Worm (Caenorhabditis elegans): Measurements from ENCODE around the gene C25H3.15.

Gene C25H3.15

DNA sequence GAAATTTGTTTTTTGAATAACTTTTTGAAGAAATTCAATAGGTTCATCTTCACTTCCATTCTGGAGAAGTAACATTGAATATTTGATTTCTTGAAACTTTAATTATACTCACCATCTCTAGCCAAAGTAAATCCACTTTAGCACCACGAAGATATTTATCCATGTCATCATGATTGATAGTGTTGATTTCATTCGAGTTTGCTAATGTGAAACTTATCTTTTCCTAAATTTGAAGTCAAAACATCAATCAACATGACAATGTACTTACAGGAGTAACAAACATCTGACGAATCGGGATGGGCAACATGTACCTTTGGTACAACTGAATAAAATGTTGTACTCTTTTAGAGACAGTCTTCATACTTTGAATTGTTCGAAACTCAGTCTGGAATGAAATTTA, 32.2 kb downstream of the C25H3.15 start:
- TF ChIP-seq elt-3 (tag; optimal IDR thresholded peaks at IDR 0.05) (no peak), cnd-1 (tag; optimal IDR thresholded peaks at IDR 0.05) (no peak), ceh-39 (tag; optimal IDR thresholded peaks at IDR 0.05) (no peak), nhr-2 (tag; optimal IDR thresholded peaks at IDR 0.05) (no peak), drap-1 (GFP tag; optimal IDR thresholded peaks at IDR 0.05) (no peak), nhr-12 (tag; optimal IDR thresholded peaks at IDR 0.05) (no peak), lin-13 (tag; optimal IDR thresholded peaks at IDR 0.05) (no peak), flh-1 (GFP tag; optimal IDR thresholded peaks at IDR 0.05) (no peak), unc-39 (tag; optimal IDR thresholded peaks at IDR 0.05) (no peak), tbx-8 (GFP tag; optimal IDR thresholded peaks at IDR 0.05) (no peak), snpc-4 (tag; optimal IDR thresholded peaks at IDR 0.05) (no peak), mls-2 (tag; optimal IDR thresholded peaks at IDR 0.05) (no peak), lsy-2 (tag; optimal IDR thresholded peaks at IDR 0.05) (no peak), blmp-1 (tag; optimal IDR thresholded peaks at IDR 0.05) (no peak), nhr-237 (tag; optimal IDR thresholded peaks at IDR 0.05) (no peak), M03D4.4 (tag; optimal IDR thresholded peaks at IDR 0.05) (no peak), lin-32 (GFP tag; optimal IDR thresholded peaks at IDR 0.05) (no peak), nhr-28 (tag; optimal IDR thresholded peaks at IDR 0.05) (no peak), unc-62 (GFP tag; optimal IDR thresholded peaks at IDR 0.05) (no peak), ceh-83 (GFP tag; optimal IDR thresholded peaks at IDR 0.05) (no peak)

DNA sequence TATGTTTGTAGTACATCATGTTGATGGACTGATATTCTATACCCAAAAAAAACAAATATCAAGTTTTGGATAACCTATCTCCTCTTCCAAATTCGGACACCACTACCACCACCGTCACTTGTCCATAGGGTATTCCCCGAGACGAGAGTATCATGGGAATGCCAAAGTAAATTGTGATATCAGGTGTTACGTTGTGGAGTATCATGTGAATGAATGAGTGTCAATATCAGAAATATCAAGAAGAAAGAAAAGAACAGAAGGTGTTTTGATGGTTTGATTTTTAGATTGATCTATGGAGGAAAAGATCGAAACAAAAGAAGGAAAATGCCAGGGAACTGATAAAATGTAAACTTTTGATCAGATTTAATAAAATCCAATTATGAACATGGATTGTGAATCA, 33.1 kb downstream of the C25H3.15 start:
- TF ChIP-seq pha-4 (tag; optimal IDR thresholded peaks at IDR 0.05), result no peak

DNA sequence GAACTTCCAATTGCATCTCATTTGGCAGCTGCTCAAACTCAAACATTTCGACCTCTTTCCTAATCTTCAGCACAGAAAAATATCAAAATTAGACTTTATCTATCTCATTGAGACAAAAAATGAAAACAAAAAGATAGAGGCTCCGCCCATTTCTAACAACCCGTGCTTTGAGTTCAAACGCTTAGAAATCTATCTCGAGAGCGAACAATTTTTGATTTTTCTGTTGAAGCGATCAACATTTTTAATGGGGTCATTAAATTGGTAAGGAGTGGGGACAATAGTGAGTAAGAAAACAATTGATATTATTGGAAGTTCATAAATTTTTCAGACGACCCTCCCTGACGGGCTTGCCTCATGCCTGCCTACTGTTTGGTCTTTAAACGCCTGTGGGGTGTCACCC, 33.7 kb downstream of the C25H3.15 start, which contains the start of the genes C25H3.10 and C25H3.1:
Gene C25H3.10 (minus strand): TSS at position 101 of the 400 bp plus-strand sequence.
Gene C25H3.1 (plus strand): TSS at position 203 of the 400 bp plus-strand sequence.
- TF ChIP-seq nhr-28 (tag; optimal IDR thresholded peaks at IDR 0.05), result no peak

DNA sequence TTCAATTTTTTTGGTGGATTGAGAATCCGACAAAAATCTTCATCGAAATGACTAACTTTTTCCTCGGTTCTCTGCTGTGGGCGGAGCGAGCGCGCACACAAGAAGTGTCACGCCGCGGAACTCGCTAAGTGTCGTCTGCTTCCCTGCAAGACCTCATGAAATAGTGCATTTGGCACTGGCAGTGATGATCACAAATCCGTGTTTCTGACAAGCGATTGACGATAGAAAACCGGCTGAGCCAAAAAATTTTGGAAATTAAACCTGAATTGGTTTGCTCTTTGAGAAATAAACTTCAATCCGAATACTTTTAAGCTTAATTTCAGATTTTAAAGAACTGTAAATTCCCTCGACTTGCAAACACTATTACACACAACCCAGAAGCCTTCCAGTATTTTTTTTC, 36.4 kb downstream of the C25H3.15 start:
- TF ChIP-seq mep-1 (tag; optimal IDR thresholded peaks at IDR 0.05), result peak; percentile 31
- TF ChIP-seq ham-2 (GFP tag; optimal IDR thresholded peaks at IDR 0.05), result no peak
- TF ChIP-seq ces-1 (GFP tag; optimal IDR thresholded peaks at IDR 0.05), result peak; percentile 1
- TF ChIP-seq tbx-8 (GFP tag; optimal IDR thresholded peaks at IDR 0.05), result no peak

DNA sequence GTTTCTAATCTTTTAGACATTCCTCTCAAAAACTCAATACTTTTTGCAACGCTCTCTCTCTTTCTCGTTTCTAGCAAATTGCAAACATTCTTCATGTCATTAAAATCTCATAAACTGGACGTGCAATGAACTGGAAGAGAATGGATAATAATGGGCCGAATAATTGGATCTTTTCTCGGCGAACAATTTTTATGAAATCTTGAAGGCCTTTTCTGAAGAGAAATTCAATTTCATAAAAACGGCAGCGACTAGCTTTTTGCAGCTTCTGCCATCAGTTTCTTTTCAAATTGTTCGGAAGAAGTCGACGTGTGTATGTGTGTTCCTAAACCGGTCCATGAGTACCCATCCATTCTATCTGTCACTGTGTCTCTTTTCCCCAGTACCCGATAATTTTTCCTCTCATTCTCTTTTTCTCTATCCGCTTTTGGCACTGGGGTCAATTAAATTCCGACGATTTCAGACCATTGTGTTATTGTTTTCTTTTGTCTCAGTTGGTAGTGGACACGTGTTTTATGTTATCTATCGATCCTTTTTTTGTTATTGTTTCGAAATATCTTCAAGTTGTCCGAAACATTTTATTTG, 37.6 kb downstream of the C25H3.15 start:
- TF ChIP-seq ces-1 (GFP tag; optimal IDR thresholded peaks at IDR 0.05), result peak; percentile 77
- no peak for TF ChIP-seq nhr-76 (tag; optimal IDR thresholded peaks at IDR 0.05)

DNA sequence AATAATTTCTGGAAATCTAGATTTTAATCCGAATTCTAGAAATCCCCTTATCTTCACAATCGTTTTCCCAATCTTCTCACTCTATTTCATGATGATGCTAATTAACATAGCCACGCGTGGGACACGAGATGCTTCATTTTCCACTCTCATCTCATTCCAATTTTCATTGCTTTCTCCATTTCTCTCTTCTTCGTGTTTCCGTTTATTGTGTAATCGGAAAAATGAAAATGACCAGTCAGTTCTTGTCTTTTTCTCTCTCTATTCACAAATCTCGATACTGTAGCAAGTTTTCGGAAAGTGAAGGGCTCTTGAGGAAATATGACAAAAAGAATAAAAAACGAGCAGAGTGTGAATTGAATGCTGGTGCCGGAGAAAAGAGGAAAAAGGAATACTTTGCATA, 39.4 kb downstream of the C25H3.15 start:
- peak; percentile 2 for TF ChIP-seq ces-1 (GFP tag; optimal IDR thresholded peaks at IDR 0.05)
- TF ChIP-seq ztf-11 (tag; optimal IDR thresholded peaks at IDR 0.05), result no peak
- peak; percentile 56 for TF ChIP-seq elt-1 (tag; optimal IDR thresholded peaks at IDR 0.05; ENCODE audit: borderline replicate concordance, insufficient read depth)
- no peak for TF ChIP-seq nhr-28 (tag; optimal IDR thresholded peaks at IDR 0.05)

DNA sequence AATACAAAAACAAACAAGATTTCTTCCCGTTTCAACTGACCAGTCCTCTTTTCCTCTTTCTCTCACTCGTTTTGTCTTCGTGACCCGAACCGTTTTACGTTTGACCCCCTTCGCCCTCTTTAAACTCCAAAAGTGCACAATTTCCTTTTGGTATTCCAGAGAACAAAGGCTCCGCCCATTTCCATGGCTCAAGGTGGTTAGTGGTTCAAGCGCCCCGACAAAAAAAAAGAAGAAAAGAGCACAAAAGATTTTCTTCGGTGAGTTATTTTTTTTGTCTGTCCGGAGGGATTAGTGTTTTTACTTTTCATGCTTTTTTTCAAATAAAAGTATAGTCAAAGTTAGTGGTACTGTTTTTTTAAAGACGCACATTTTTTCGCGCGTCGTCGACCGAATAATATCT, 42.4 kb downstream of the C25H3.15 start, which contains the start of gene osta-2:
Gene osta-2 (plus strand): TSS at position 160 of the 400 bp plus-strand sequence.
- TF ChIP-seq elt-3 (tag; optimal IDR thresholded peaks at IDR 0.05), result no peak
- TF ChIP-seq ztf-11 (tag; optimal IDR thresholded peaks at IDR 0.05), result no peak
- no peak for TF ChIP-seq ces-1 (GFP tag; optimal IDR thresholded peaks at IDR 0.05)
- TF ChIP-seq ceh-43 (GFP tag; optimal IDR thresholded peaks at IDR 0.05), result no peak
- no peak for TF ChIP-seq unc-39 (tag; optimal IDR thresholded peaks at IDR 0.05)
- TF ChIP-seq elt-1 (tag; optimal IDR thresholded peaks at IDR 0.05; ENCODE audit: borderline replicate concordance, insufficient read depth), result no peak
- TF ChIP-seq nhr-2 (tag; optimal IDR thresholded peaks at IDR 0.05), result no peak
- TF ChIP-seq unc-120 (tag; optimal IDR thresholded peaks at IDR 0.05; ENCODE audit: poor library complexity, severe bottlenecking), result no peak
- TF ChIP-seq pha-4 (tag; optimal IDR thresholded peaks at IDR 0.05), result no peak
- no peak for TF ChIP-seq lin-32 (GFP tag; optimal IDR thresholded peaks at IDR 0.05)
- TF ChIP-seq flh-1 (GFP tag; optimal IDR thresholded peaks at IDR 0.05), result no peak
- no peak for TF ChIP-seq nhr-76 (tag; optimal IDR thresholded peaks at IDR 0.05)
- no peak for TF ChIP-seq bed-3 (GFP tag; optimal IDR thresholded peaks at IDR 0.05)
- no peak for TF ChIP-seq lin-13 (tag; optimal IDR thresholded peaks at IDR 0.05)
- no peak for TF ChIP-seq blmp-1 (tag; optimal IDR thresholded peaks at IDR 0.05)
- TF ChIP-seq snpc-4 (tag; optimal IDR thresholded peaks at IDR 0.05), result no peak
